Fruit fly (Drosophila melanogaster) whole organism, embryonic: ENCODE measurements around the gene CG10337.

Experiments
- CG10431 ChIP-seq: fragments of 200-800 bp; sonication (Bioruptor generic); optimal IDR thresholded peaks from 3 replicates; lab custom pipeline; 2018; ENCODE audit warnings: missing biosample characterization, mild to moderate bottlenecking, missing genetic modification characterization
- CG12299 ChIP-seq: fragments of 200-800 bp; sonication (Bioruptor generic); optimal IDR thresholded peaks from 2 replicates; lab custom pipeline; 2018; ENCODE audit warnings: missing biosample characterization, mild to moderate bottlenecking, missing genetic modification characterization
- CG1603 ChIP-seq: fragments of 200-800 bp; sonication (Bioruptor generic); optimal IDR thresholded peaks from 2 replicates; lab custom pipeline; 2019; ENCODE audit warnings: missing biosample characterization, mild to moderate bottlenecking, missing genetic modification characterization, moderate library complexity
- CG16813 ChIP-seq: fragments of 200-800 bp; sonication (Bioruptor generic); IDR thresholded peaks from 3 replicates; pipeline ENCODE4 v1.3.6; 2022; ENCODE audit warnings: missing biosample characterization, missing genetic modification characterization; ENCODE audit not compliant: partially characterized antibody
- CG1792 ChIP-seq: fragments of 200-800 bp; sonication (Bioruptor generic); optimal IDR thresholded peaks from 2 replicates; lab custom pipeline; 2016; ENCODE audit warnings: missing biosample characterization, missing genetic modification characterization
- CG18764 ChIP-seq: fragments of 200-800 bp; sonication (Bioruptor generic); optimal IDR thresholded peaks from 3 replicates; lab custom pipeline; 2016; ENCODE audit warnings: missing biosample characterization, missing genetic modification characterization
- CG2199 ChIP-seq: fragments of 200-800 bp; sonication (Bioruptor generic); IDR thresholded peaks from 3 replicates; pipeline ENCODE4 v1.3.6; 2022; ENCODE audit warnings: missing biosample characterization, missing genetic modification characterization
- CG2678 ChIP-seq: fragments of 200-800 bp; sonication (Bioruptor generic); optimal IDR thresholded peaks from 3 replicates; lab custom pipeline; 2019; ENCODE audit warnings: missing biosample characterization, mild to moderate bottlenecking, missing genetic modification characterization, moderate library complexity
- CG3065 ChIP-seq: fragments of 200-800 bp; sonication (Bioruptor generic); optimal IDR thresholded peaks from 2 replicates; lab custom pipeline; 2016; ENCODE audit warnings: missing biosample characterization, missing genetic modification characterization
- CG31441 ChIP-seq: fragments of 200-800 bp; sonication (Bioruptor generic); IDR thresholded peaks from 2 replicates; pipeline ENCODE4 v1.3.6; 2022; ENCODE audit warnings: missing biosample characterization, missing genetic modification characterization
- CG42726 ChIP-seq: fragments of 200-800 bp; sonication (Bioruptor generic); IDR thresholded peaks from 2 replicates; pipeline ENCODE4 v1.3.6; 2022; ENCODE audit warnings: missing biosample characterization, missing genetic modification characterization; ENCODE audit not compliant: partially characterized antibody
- CG4282 ChIP-seq: fragments of 200-800 bp; sonication (Bioruptor generic); optimal IDR thresholded peaks from 2 replicates; lab custom pipeline; 2016; ENCODE audit warnings: missing biosample characterization, missing genetic modification characterization
- CG4707 ChIP-seq: fragments of 200-800 bp; sonication (Bioruptor generic); optimal IDR thresholded peaks from 2 replicates; lab custom pipeline; 2018; ENCODE audit warnings: missing biosample characterization, mild to moderate bottlenecking, missing genetic modification characterization, moderate library complexity
- CG6765 ChIP-seq: fragments of 200-800 bp; sonication (Bioruptor generic); optimal IDR thresholded peaks from 3 replicates; lab custom pipeline; 2017; ENCODE audit warnings: missing biosample characterization, mild to moderate bottlenecking, missing genetic modification characterization
- CG6791 ChIP-seq: fragments of 200-800 bp; sonication (Bioruptor generic); IDR thresholded peaks from 3 replicates; pipeline ENCODE4 v1.3.6; 2022; ENCODE audit warnings: missing biosample characterization, missing genetic modification characterization; ENCODE audit not compliant: partially characterized antibody
- CG6854 ChIP-seq: fragments of 200-800 bp; sonication (Bioruptor generic); optimal IDR thresholded peaks from 3 replicates; lab custom pipeline; 2017; ENCODE audit warnings: missing biosample characterization, mild to moderate bottlenecking, missing genetic modification characterization
- CG9609 ChIP-seq: fragments of 200-800 bp; sonication (Bioruptor generic); optimal IDR thresholded peaks from 3 replicates; lab custom pipeline; 2016; ENCODE audit warnings: missing biosample characterization, missing genetic modification characterization
- CkIIα-i1 ChIP-seq: fragments of 200-800 bp; sonication (Bioruptor generic); IDR thresholded peaks from 2 replicates; pipeline ENCODE4 v1.3.6; 2022; ENCODE audit warnings: missing biosample characterization, missing genetic modification characterization
- Dip3 ChIP-seq: fragments of 200-800 bp; sonication (Bioruptor generic); optimal IDR thresholded peaks from 3 replicates; lab custom pipeline; 2016; ENCODE audit warnings: missing biosample characterization, missing genetic modification characterization
- Dref ChIP-seq: fragments of 200-800 bp; sonication (Bioruptor generic); IDR thresholded peaks from 2 replicates; pipeline ENCODE4 v1.3.6; 2022; ENCODE audit warnings: missing biosample characterization, missing genetic modification characterization
- Hr78 ChIP-seq, 2 experiments: fragments of 200-800 bp in 1 of 2; fragments of >200 bp in 1 of 2; sonication (Bioruptor generic) in 1 of 2; optimal IDR thresholded peaks; 2 replicates each; lab custom pipeline; 2017 to 2019; ENCODE audit warnings: missing biosample characterization in 2 of 2, missing genetic modification characterization in 2 of 2, mild to moderate bottlenecking in 1 of 2, moderate library complexity in 1 of 2
- Jarid2 ChIP-seq: fragments of 200-800 bp; sonication (Bioruptor generic); optimal IDR thresholded peaks from 3 replicates; lab custom pipeline; 2017; ENCODE audit warnings: mild to moderate bottlenecking, missing biosample characterization, missing genetic modification reagents, missing genetic modification characterization
- Lim3 ChIP-seq: fragments of 200-800 bp; sonication (Bioruptor generic); IDR thresholded peaks from 2 replicates; pipeline ENCODE4 v1.3.6; 2022; ENCODE audit warnings: missing biosample characterization, missing genetic modification characterization
- MBD-R2 ChIP-seq: fragments of 200-800 bp; sonication (Bioruptor generic); IDR thresholded peaks from 2 replicates; pipeline ENCODE4 v1.3.6; 2022; ENCODE audit warnings: missing biosample characterization, missing genetic modification characterization
- MESR4 ChIP-seq: fragments of 200-800 bp; sonication (Bioruptor generic); optimal IDR thresholded peaks from 2 replicates; lab custom pipeline; 2018; ENCODE audit warnings: missing biosample characterization, mild to moderate bottlenecking, missing genetic modification characterization, moderate library complexity
- Mad ChIP-seq: fragments of 200-800 bp; sonication (Bioruptor generic); optimal IDR thresholded peaks from 2 replicates; lab custom pipeline; 2016; ENCODE audit warnings: missing biosample characterization, missing genetic modification characterization
- Ravus ChIP-seq: fragments of 200-800 bp; sonication (Bioruptor generic); IDR thresholded peaks from 2 replicates; pipeline ENCODE4 v1.3.6; 2022; ENCODE audit warnings: missing biosample characterization, missing genetic modification characterization
- Side ChIP-seq: fragments of 200-800 bp; sonication (Bioruptor generic); optimal IDR thresholded peaks from 2 replicates; lab custom pipeline; 2016; ENCODE audit warnings: missing biosample characterization, missing genetic modification characterization
- TFAM ChIP-seq: fragments of 200-800 bp; sonication (Bioruptor generic); optimal IDR thresholded peaks from 2 replicates; lab custom pipeline; 2017; ENCODE audit warnings: missing biosample characterization, missing genetic modification characterization, inconsistent platforms
- Taf1 ChIP-seq: fragments of 200-800 bp; sonication (Bioruptor generic); IDR thresholded peaks from 2 replicates; pipeline ENCODE4 v1.3.6; 2022; ENCODE audit warnings: missing biosample characterization, missing genetic modification characterization
- Vsx1 ChIP-seq: fragments of 200-800 bp; sonication (Bioruptor generic); optimal IDR thresholded peaks from 2 replicates; lab custom pipeline; 2017; ENCODE audit warnings: missing biosample characterization, mild to moderate bottlenecking, missing genetic modification characterization, missing genetic modification reagents
- Xbp1 ChIP-seq: fragments of 200-800 bp; sonication (Bioruptor generic); optimal IDR thresholded peaks from 3 replicates; lab custom pipeline; 2016; ENCODE audit warnings: missing biosample characterization, mild to moderate bottlenecking, missing genetic modification characterization
- amos ChIP-seq: fragments of 200-800 bp; sonication (Bioruptor generic); IDR thresholded peaks from 2 replicates; pipeline ENCODE4 v1.3.6; 2022; ENCODE audit warnings: missing biosample characterization, missing genetic modification characterization; ENCODE audit not compliant: partially characterized antibody
- ase ChIP-seq: fragments of 200-800 bp; sonication (Bioruptor generic); IDR thresholded peaks from 3 replicates; pipeline ENCODE4 v1.3.6; 2022; ENCODE audit warnings: missing biosample characterization, missing genetic modification characterization
- dysf ChIP-seq: fragments of 200-800 bp; sonication (Bioruptor generic); IDR thresholded peaks from 3 replicates; pipeline ENCODE4 v1.3.6; 2022; ENCODE audit warnings: missing biosample characterization, missing genetic modification characterization
- esg ChIP-seq: fragments of 200-800 bp; sonication (Bioruptor generic); conservative IDR thresholded peaks from 2 replicates; pipeline ENCODE4 v1.3.6; 2022; ENCODE audit warnings: missing biosample characterization, missing genetic modification characterization
- her ChIP-seq: fragments of 200-800 bp; sonication (Bioruptor generic); optimal IDR thresholded peaks from 2 replicates; lab custom pipeline; 2016; ENCODE audit warnings: missing biosample characterization, missing genetic modification characterization
- kay ChIP-seq: fragments of 200-800 bp; sonication (Bioruptor generic); optimal IDR thresholded peaks from 2 replicates; lab custom pipeline; 2016; ENCODE audit warnings: missing biosample characterization, missing genetic modification characterization
- nmo ChIP-seq: fragments of 200-800 bp; sonication (Bioruptor generic); optimal IDR thresholded peaks from 2 replicates; lab custom pipeline; 2018; ENCODE audit warnings: missing biosample characterization, mild to moderate bottlenecking, missing genetic modification characterization, moderate library complexity
- nom ChIP-seq: fragments of 200-800 bp; sonication (Bioruptor generic); optimal IDR thresholded peaks from 2 replicates; lab custom pipeline; 2017; ENCODE audit warnings: missing biosample characterization, missing genetic modification characterization, mild to moderate bottlenecking, moderate library complexity, missing genetic modification reagents
- onecut ChIP-seq: fragments of 200-800 bp; sonication (Bioruptor generic); IDR thresholded peaks from 2 replicates; pipeline ENCODE4 v1.3.6; 2022; ENCODE audit warnings: missing biosample characterization, missing genetic modification characterization
- rib ChIP-seq: fragments of 200-800 bp; sonication (Bioruptor generic); IDR thresholded peaks from 2 replicates; pipeline ENCODE4 v1.3.6; 2022; ENCODE audit warnings: missing biosample characterization, missing genetic modification characterization
- sima ChIP-seq: fragments of 200-800 bp; sonication (Bioruptor generic); optimal IDR thresholded peaks from 2 replicates; lab custom pipeline; 2016; ENCODE audit warnings: missing biosample characterization, missing genetic modification characterization
- tap ChIP-seq: fragments of 200-800 bp; optimal IDR thresholded peaks from 3 replicates; lab custom pipeline; 2019; ENCODE audit warnings: missing biosample characterization, mild to moderate bottlenecking, missing genetic modification characterization, moderate library complexity
- tll ChIP-seq, 2 experiments: fragments of 200-800 bp in 1 of 2; fragments of >200 bp in 1 of 2; sonication (Bioruptor generic) in 1 of 2; optimal IDR thresholded peaks; 2 replicates each; lab custom pipeline; 2017 to 2019; ENCODE audit warnings: missing biosample characterization in 2 of 2, missing genetic modification characterization in 2 of 2, mild to moderate bottlenecking in 1 of 2, moderate library complexity in 1 of 2
- toy ChIP-seq: fragments of 200-800 bp; sonication (Bioruptor generic); IDR thresholded peaks from 2 replicates; pipeline ENCODE4 v1.3.6; 2022; ENCODE audit warnings: missing biosample characterization, missing genetic modification characterization
- unc-4 ChIP-seq: fragments of 200-800 bp; sonication (Bioruptor generic); IDR thresholded peaks from 2 replicates; pipeline ENCODE4 v1.3.6; 2022; ENCODE audit warnings: missing biosample characterization, missing genetic modification characterization; ENCODE audit not compliant: partially characterized antibody
- usp ChIP-seq: fragments of >200 bp; optimal IDR thresholded peaks from 2 replicates; lab custom pipeline; 2017; ENCODE audit warnings: missing biosample characterization, missing genetic modification characterization
- zen2 ChIP-seq: fragments of 200-800 bp; sonication (Bioruptor generic); IDR thresholded peaks from 3 replicates; pipeline ENCODE4 v1.3.6; 2022; ENCODE audit warnings: missing biosample characterization, missing genetic modification characterization; ENCODE audit not compliant: partially characterized antibody

Gene CG10337

dm6 chr2L:19546869-19547710 is at the start of gene CG10337 (continued):
- TF ChIP-seq CG6765 (GFP tag; lab: Kevin White, UChicago): peak; percentile 65
- no peak for TF ChIP-seq onecut
- TF ChIP-seq CG31441 (GFP tag; lab: Robert Waterston, UW): peak; percentile 16; the same call in 1 of the 2 replicates
- peak; percentile 12 for TF ChIP-seq CG4707 (GFP tag; lab: Kevin White, UChicago)
- TF ChIP-seq MBD-R2 (GFP tag; lab: Robert Waterston, UW): peak; percentile 59; the same call in 1 of the 2 replicates
- no peak for TF ChIP-seq Dip3
- TF ChIP-seq CG12299 (tag; lab: Kevin White, UChicago): peak; percentile 57
- no peak for TF ChIP-seq Side (GFP tag; lab: Kevin White, UChicago)
- TF ChIP-seq tap (tag; lab: Kevin White, UChicago): peak; percentile 41
- no peak for TF ChIP-seq CG6791 (GFP tag; lab: Robert Waterston, UW)
- TF ChIP-seq CG4282: no peak
- TF ChIP-seq CG18764: no peak
- TF ChIP-seq CG10431 (GFP tag; lab: Kevin White, UChicago): peak; percentile 19
- TF ChIP-seq CG1792: no peak
- TF ChIP-seq zen2 (GFP tag; lab: Robert Waterston, UW): no peak
- no peak for TF ChIP-seq CG9609 (GFP tag; lab: Kevin White, UChicago)
- TF ChIP-seq CG3065: no peak
- peak; percentile 53 for TF ChIP-seq kay
- TF ChIP-seq CG16813: no peak
- peak; percentile 32 for TF ChIP-seq CG1603
- no peak for TF ChIP-seq CG42726
- TF ChIP-seq esg (GFP tag; lab: Robert Waterston, UW): no peak
- TF ChIP-seq Hr78 (GFP tag; optimal IDR thresholded peaks at IDR 0.05; lab: Kevin White, UChicago): no peak
- TF ChIP-seq Lim3 (GFP tag; lab: Robert Waterston, UW): no peak
- TF ChIP-seq sima: no peak
- no peak for TF ChIP-seq ase (GFP tag; lab: Robert Waterston, UW)
- TF ChIP-seq CkIIα-i1: no peak
- peak; percentile 24 for TF ChIP-seq Xbp1 (GFP tag; lab: Kevin White, UChicago)
- no peak for TF ChIP-seq MESR4 (GFP tag; lab: Kevin White, UChicago)
- peak; percentile 55; the same call in 1 of the 3 replicates for TF ChIP-seq dysf (GFP tag; lab: Robert Waterston, UW)
- TF ChIP-seq Vsx1 (GFP tag; lab: Kevin White, UChicago): peak; percentile 22
- TF ChIP-seq amos (GFP tag; lab: Robert Waterston, UW): no peak
- TF ChIP-seq nmo (GFP tag; lab: Kevin White, UChicago): peak; percentile 8
- TF ChIP-seq toy (GFP tag; lab: Robert Waterston, UW): no peak
- no peak for TF ChIP-seq tll (GFP tag; optimal IDR thresholded peaks at IDR 0.05; lab: Kevin White, UChicago)
- TF ChIP-seq Dref (GFP tag; lab: Robert Waterston, UW): no peak
- TF ChIP-seq Mad (GFP tag; lab: Kevin White, UChicago): no peak
- TF ChIP-seq Taf1 (GFP tag; lab: Robert Waterston, UW): no peak
- peak; percentile 79 for TF ChIP-seq nom (GFP tag; lab: Kevin White, UChicago)
- TF ChIP-seq unc-4 (GFP tag; lab: Robert Waterston, UW): no peak
- TF ChIP-seq TFAM (GFP tag; lab: Kevin White, UChicago): no peak
- TF ChIP-seq CG2199 (GFP tag; lab: Robert Waterston, UW): peak; percentile 64; the same call in 1 of the 3 replicates
- TF ChIP-seq CG2678 (tag; lab: Kevin White, UChicago): peak; percentile 73
- TF ChIP-seq Jarid2 (GFP tag; lab: Kevin White, UChicago): peak; percentile 8
- peak; percentile 83 for TF ChIP-seq rib (GFP tag; lab: Robert Waterston, UW)
- TF ChIP-seq Ravus: no peak
- TF ChIP-seq usp (GFP tag; lab: Kevin White, UChicago): no peak
- peak; percentile 64 for TF ChIP-seq CG6854 (GFP tag; lab: Kevin White, UChicago)
- TF ChIP-seq her (GFP tag; lab: Kevin White, UChicago): no peak
